Worm (Caenorhabditis elegans) whole organism, L3 larva: ENCODE results near the gene F40G12.6.

Experiments used
- R02D3.7 ChIP-seq: fragments of 150-350 bp; optimal IDR thresholded peaks from 2 replicates; lab custom pipeline; 2014; ENCODE audit warnings: missing biosample characterization, missing genetic modification characterization
- ZK546.5 ChIP-seq: sonication (generic microtip); optimal IDR thresholded peaks from 2 replicates; lab custom pipeline; 2017; ENCODE audit warnings: missing biosample characterization, missing genetic modification characterization
- aly-2 ChIP-seq: fragments of 150-350 bp; optimal IDR thresholded peaks from 2 replicates; lab custom pipeline; 2014; ENCODE audit warnings: missing biosample characterization, missing genetic modification characterization
- ama-1 ChIP-seq: fragments of 150-350 bp; optimal IDR thresholded peaks from 2 replicates; lab custom pipeline; 2018
- ceh-16 ChIP-seq: sonication (generic microtip); optimal IDR thresholded peaks from 2 replicates; lab custom pipeline; 2017; ENCODE audit warnings: missing biosample characterization, missing genetic modification characterization
- ceh-28 ChIP-seq: fragments of 150-350 bp; optimal IDR thresholded peaks from 2 replicates; lab custom pipeline; 2014; ENCODE audit warnings: missing biosample characterization, missing genetic modification reagents, missing genetic modification characterization
- ceh-82 ChIP-seq: fragments of 150-350 bp; optimal IDR thresholded peaks from 2 replicates; lab custom pipeline; 2014; ENCODE audit warnings: missing biosample characterization, missing genetic modification characterization
- ceh-9 ChIP-seq: sonication (generic microtip); optimal IDR thresholded peaks from 2 replicates; lab custom pipeline; 2018; ENCODE audit warnings: missing biosample characterization, missing genetic modification characterization
- daf-12 ChIP-seq: fragments of 150-350 bp; optimal IDR thresholded peaks from 2 replicates; lab custom pipeline; 2014; ENCODE audit warnings: missing biosample characterization, missing genetic modification reagents, missing genetic modification characterization
- egl-27 ChIP-seq: sonication (generic microtip); optimal IDR thresholded peaks from 4 replicates; lab custom pipeline; 2017; ENCODE audit warnings: missing biosample characterization, missing genetic modification reagents, missing genetic modification characterization
- egl-5 ChIP-seq: fragments of 150-350 bp; optimal IDR thresholded peaks from 2 replicates; lab custom pipeline; 2017; ENCODE audit warnings: missing biosample characterization, missing genetic modification reagents, missing genetic modification characterization, inconsistent platforms
- elt-1 ChIP-seq: fragments of 150-350 bp; optimal IDR thresholded peaks from 2 replicates; lab custom pipeline; 2014; ENCODE audit warnings: missing biosample characterization, missing genetic modification characterization
- elt-3 ChIP-seq, 3 experiments: fragments of 150-350 bp in 1 of 3; sonication (generic microtip) in 2 of 3; optimal IDR thresholded peaks; 2 replicates in 2 of 3; 4 replicates in 1 of 3; lab custom pipeline; 2014 to 2017; ENCODE audit warnings: missing biosample characterization in 3 of 3, missing genetic modification characterization in 3 of 3
- eor-1 ChIP-seq, 2 experiments: fragments of 150-350 bp; optimal IDR thresholded peaks; 2 replicates each; lab custom pipeline; 2014 to 2018; ENCODE audit warnings: missing biosample characterization in 2 of 2, missing genetic modification characterization in 2 of 2
- fkh-2 ChIP-seq: fragments of 150-350 bp; optimal IDR thresholded peaks from 2 replicates; lab custom pipeline; 2014; ENCODE audit warnings: missing biosample characterization, missing genetic modification reagents, missing genetic modification characterization
- fos-1 ChIP-seq: fragments of 150-350 bp; optimal IDR thresholded peaks from 2 replicates; lab custom pipeline; 2014; ENCODE audit warnings: missing biosample characterization, missing genetic modification characterization
- jun-1 ChIP-seq: fragments of 150-350 bp; optimal IDR thresholded peaks from 2 replicates; lab custom pipeline; 2014; ENCODE audit warnings: missing biosample characterization, missing genetic modification reagents, missing genetic modification characterization
- lin-15B ChIP-seq: fragments of 150-350 bp; optimal IDR thresholded peaks from 2 replicates; lab custom pipeline; 2014; ENCODE audit warnings: missing biosample characterization, missing genetic modification characterization
- lsy-12 ChIP-seq: sonication (generic microtip); optimal IDR thresholded peaks from 2 replicates; lab custom pipeline; 2016; ENCODE audit warnings: mild to moderate bottlenecking, missing genetic modification characterization, missing compliant biosample characterization
- nfya-1 ChIP-seq: sonication (generic microtip); optimal IDR thresholded peaks from 2 replicates; lab custom pipeline; 2017; ENCODE audit warnings: missing genetic modification characterization, mild to moderate bottlenecking, missing compliant biosample characterization, antibody characterized with exemption, moderate library complexity; ENCODE audit not compliant: insufficient read depth
- nhr-11 ChIP-seq: fragments of 150-350 bp; optimal IDR thresholded peaks from 2 replicates; lab custom pipeline; 2014; ENCODE audit warnings: missing biosample characterization, missing genetic modification characterization
- nhr-12 ChIP-seq: fragments of 150-350 bp; optimal IDR thresholded peaks from 2 replicates; lab custom pipeline; 2014; ENCODE audit warnings: missing biosample characterization, missing genetic modification characterization
- nhr-23 ChIP-seq: fragments of 150-350 bp; optimal IDR thresholded peaks from 2 replicates; lab custom pipeline; 2014; ENCODE audit warnings: missing biosample characterization, missing genetic modification reagents, missing genetic modification characterization
- nhr-237 ChIP-seq: fragments of 150-350 bp; optimal IDR thresholded peaks from 2 replicates; lab custom pipeline; 2014; ENCODE audit warnings: missing biosample characterization, missing genetic modification characterization
- nhr-25 ChIP-seq: sonication (generic microtip); optimal IDR thresholded peaks from 2 replicates; lab custom pipeline; 2017; ENCODE audit warnings: missing biosample characterization, missing genetic modification characterization
- nhr-28 ChIP-seq: fragments of 150-350 bp; optimal IDR thresholded peaks from 2 replicates; lab custom pipeline; 2014; ENCODE audit warnings: missing biosample characterization, missing genetic modification characterization
- nhr-43 ChIP-seq: sonication (generic microtip); optimal IDR thresholded peaks from 2 replicates; lab custom pipeline; 2016; ENCODE audit warnings: mild to moderate bottlenecking, missing genetic modification characterization, missing compliant biosample characterization; ENCODE audit not compliant: poor library complexity, severe bottlenecking
- nhr-76 ChIP-seq: fragments of 150-350 bp; sonication (generic microtip); optimal IDR thresholded peaks from 5 replicates; lab custom pipeline; 2014; ENCODE audit warnings: missing biosample characterization, missing genetic modification characterization
- nhr-77 ChIP-seq: fragments of 150-350 bp; optimal IDR thresholded peaks from 2 replicates; lab custom pipeline; 2014; ENCODE audit warnings: missing biosample characterization, missing genetic modification characterization
- pha-4 ChIP-seq: fragments of 150-350 bp; optimal IDR thresholded peaks from 2 replicates; lab custom pipeline; 2014; ENCODE audit warnings: missing biosample characterization, missing genetic modification reagents, missing genetic modification characterization
- pqm-1 ChIP-seq: fragments of 150-350 bp; optimal IDR thresholded peaks from 2 replicates; lab custom pipeline; 2017; ENCODE audit warnings: missing biosample characterization, missing genetic modification characterization, inconsistent platforms
- sea-2 ChIP-seq: fragments of 150-350 bp; sonication (generic microtip); optimal IDR thresholded peaks from 4 replicates; lab custom pipeline; 2014; ENCODE audit warnings: missing biosample characterization, missing genetic modification reagents, missing genetic modification characterization
- snpc-4 ChIP-seq: fragments of 150-350 bp; optimal IDR thresholded peaks from 2 replicates; lab custom pipeline; 2014; ENCODE audit warnings: missing biosample characterization, missing genetic modification characterization
- tbx-2 ChIP-seq: sonication (generic microtip); optimal IDR thresholded peaks from 2 replicates; lab custom pipeline; 2016; ENCODE audit warnings: mild to moderate bottlenecking, missing genetic modification characterization, missing compliant biosample characterization
- unc-39 ChIP-seq: sonication (generic microtip); optimal IDR thresholded peaks from 4 replicates; lab custom pipeline; 2017; ENCODE audit warnings: missing biosample characterization, missing genetic modification characterization
- zag-1 ChIP-seq: fragments of 150-350 bp; optimal IDR thresholded peaks from 2 replicates; lab custom pipeline; 2014; ENCODE audit warnings: missing biosample characterization, missing genetic modification characterization
- ztf-11 ChIP-seq: fragments of 150-350 bp; optimal IDR thresholded peaks from 2 replicates; lab custom pipeline; 2014; ENCODE audit warnings: missing biosample characterization, missing genetic modification characterization
- ztf-4 ChIP-seq: fragments of 150-350 bp; optimal IDR thresholded peaks from 2 replicates; lab custom pipeline; 2014; ENCODE audit warnings: missing biosample characterization, missing genetic modification characterization

The F40G12.6 gene

DNA sequence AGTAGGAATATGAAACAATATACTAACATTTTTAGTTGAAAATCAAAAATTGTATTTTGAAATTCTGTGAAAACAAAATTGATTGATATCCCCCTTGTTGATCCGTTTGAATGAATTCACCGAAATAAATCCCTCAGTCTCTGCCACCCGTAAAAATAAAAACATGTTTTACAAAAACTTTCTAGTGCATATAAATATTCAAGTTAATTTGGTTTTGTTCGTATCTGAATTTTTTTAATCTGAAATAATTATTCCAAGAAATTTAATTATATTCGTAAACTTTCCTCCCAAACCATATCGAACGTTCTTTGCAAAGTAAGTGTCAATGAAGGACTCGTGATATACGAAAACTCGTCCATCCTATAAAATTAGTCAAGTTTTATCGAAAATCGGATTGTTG, at the start of gene F40G12.6:
TSS of gene F40G12.6 (minus strand) at position 101 of the 400 bp plus-strand sequence.
- TF ChIP-seq ceh-82 (no peak), pha-4 (tag; lab: Kevin White, UChicago) (no peak), nhr-11 (no peak), ZK546.5 (no peak), ceh-28 (tag; lab: Kevin White, UChicago) (no peak), egl-5 (tag; lab: Kevin White, UChicago) (no peak), nhr-25 (no peak), tbx-2 (tag; lab: Kevin White, UChicago) (no peak), sea-2 (GFP tag; lab: Kevin White, UChicago) (no peak), nhr-28 (tag; lab: Kevin White, UChicago) (no peak), elt-1 (tag; lab: Kevin White, UChicago) (no peak), lsy-12 (tag; lab: Kevin White, UChicago) (no peak), ama-1 (lab: Kevin White, UChicago) (no peak), ceh-16 (tag; lab: Kevin White, UChicago) (no peak), jun-1 (no peak), zag-1 (no peak), daf-12 (no peak), aly-2 (no peak), nhr-43 (tag; lab: Kevin White, UChicago) (no peak)

DNA sequence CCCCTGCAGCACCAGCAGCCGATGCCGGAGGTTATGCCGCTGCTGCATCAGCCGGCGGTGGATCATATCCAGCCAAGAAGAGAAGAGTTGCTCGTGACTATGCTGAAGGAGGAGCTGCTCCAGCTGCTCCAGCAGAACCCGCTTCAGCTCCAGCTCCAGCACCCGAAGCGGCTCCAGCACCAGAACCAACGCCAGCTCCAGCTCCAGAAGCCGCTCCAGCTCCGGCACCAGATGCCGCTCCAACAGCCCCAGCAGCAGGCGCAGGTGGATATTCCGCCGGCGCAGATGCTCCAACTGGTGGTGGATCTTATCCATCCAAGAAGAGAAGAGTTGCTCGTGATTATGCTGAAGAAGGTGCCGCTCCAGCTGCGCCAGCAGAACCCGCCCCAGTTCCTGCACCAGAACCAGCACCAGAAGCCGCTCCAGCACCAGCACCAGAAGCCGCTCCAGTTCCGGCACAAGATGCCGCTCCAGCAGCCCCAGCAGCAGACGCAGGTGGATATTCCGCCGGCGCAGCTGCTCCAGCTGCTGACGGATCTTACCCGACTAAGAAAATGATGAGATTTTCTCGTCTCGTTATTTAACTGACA, 47.9 kb upstream of the F40G12.6 start:
- TF ChIP-seq nfya-1 (tag; lab: Kevin White, UChicago), result no peak
- TF ChIP-seq egl-5 (tag; lab: Kevin White, UChicago), result no peak
- no peak for TF ChIP-seq ceh-9 (tag; lab: Kevin White, UChicago)
- TF ChIP-seq jun-1, result no peak
- no peak for TF ChIP-seq ztf-4 (tag; lab: Kevin White, UChicago)
- TF ChIP-seq ceh-28 (tag; lab: Kevin White, UChicago), result no peak
- no peak for TF ChIP-seq lsy-12 (tag; lab: Kevin White, UChicago)
- TF ChIP-seq R02D3.7 (tag; lab: Kevin White, UChicago), result no peak
- no peak for TF ChIP-seq pqm-1 (tag; lab: Kevin White, UChicago)
- no peak for TF ChIP-seq eor-1 (tag; optimal IDR thresholded peaks at IDR 0.05; lab: Kevin White, UChicago)
- no peak for TF ChIP-seq elt-3 (tag; optimal IDR thresholded peaks at IDR 0.05; lab: Kevin White, UChicago)
- no peak for TF ChIP-seq zag-1
- TF ChIP-seq lin-15B (tag; lab: Kevin White, UChicago), result no peak
- TF ChIP-seq unc-39, result no peak

DNA sequence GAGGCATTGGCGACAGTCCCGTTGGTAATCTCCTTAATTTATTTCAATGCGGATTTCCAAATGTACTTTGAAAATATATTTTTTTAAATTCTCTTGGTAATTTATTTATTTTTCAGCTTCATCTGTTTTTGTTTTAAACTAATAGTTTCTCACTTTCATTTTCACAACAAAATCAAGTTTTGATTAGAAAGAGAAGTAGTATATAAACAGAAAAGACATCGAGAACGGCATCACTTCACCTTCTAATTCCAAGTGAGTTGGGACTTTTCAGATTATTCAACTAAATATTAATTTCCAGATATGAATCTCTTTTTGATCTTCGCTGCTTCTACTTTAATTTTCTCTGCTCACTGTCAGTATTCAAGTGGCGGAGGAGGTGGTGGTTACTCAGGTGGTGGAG, 47.3 kb upstream of the F40G12.6 start, which contains the start of gene F47B8.14:
TSS of gene F47B8.14 (plus strand) at position 301 of the 400 bp plus-strand sequence.
- TF ChIP-seq pha-4 (tag; lab: Kevin White, UChicago), result no peak
- TF ChIP-seq aly-2, result no peak
- no peak for TF ChIP-seq snpc-4
- no peak for TF ChIP-seq nhr-76
- TF ChIP-seq nhr-12 (tag; lab: Kevin White, UChicago), result no peak

DNA sequence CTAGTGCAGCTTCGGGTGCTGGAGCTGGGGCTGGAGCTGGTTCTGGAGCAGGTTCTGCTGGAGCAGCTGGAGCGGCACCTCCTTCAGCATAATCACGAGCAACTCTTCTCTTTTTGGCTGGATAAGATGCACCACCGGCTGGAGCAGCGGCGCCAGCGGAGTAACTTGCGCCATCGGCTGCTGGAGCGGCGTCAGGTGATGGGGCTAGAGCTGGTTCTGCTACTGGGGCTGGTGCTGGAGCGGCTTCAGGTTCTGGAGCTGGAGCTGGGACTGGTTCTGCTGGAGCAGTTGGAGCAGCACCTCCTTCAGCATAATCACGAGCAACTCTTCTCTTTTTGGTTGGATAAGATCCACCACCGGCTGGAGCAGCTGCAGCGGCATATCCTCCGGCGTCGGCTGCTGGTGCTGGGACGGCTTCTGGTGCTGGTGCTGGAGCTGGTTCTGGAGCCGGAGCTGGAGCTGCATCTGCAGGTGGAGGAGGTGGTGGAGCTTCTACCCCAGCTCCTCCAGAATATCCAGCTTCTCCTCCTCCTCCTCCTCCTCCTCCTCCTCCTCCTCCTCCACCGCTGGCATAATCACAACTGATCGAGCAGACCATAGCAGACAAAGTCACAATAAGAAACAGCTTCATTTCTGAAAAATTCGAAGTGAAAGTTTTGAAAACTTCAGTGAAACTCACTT, 46.3 kb upstream of the F40G12.6 start, which contains the start of gene F47B8.13:
TSS of gene F47B8.13 (minus strand) at position 631 of the 681 bp plus-strand sequence.
- TF ChIP-seq fos-1 (tag; lab: Kevin White, UChicago), result no peak
- TF ChIP-seq nhr-77, result no peak
- no peak for TF ChIP-seq nhr-28 (tag; lab: Kevin White, UChicago)
- TF ChIP-seq eor-1 (tag; optimal IDR thresholded peaks at IDR 0.05; lab: Kevin White, UChicago), result no peak
- TF ChIP-seq lsy-12 (tag; lab: Kevin White, UChicago), result no peak
- TF ChIP-seq nhr-237 (tag; lab: Kevin White, UChicago), result no peak
- no peak for TF ChIP-seq fkh-2 (tag; lab: Kevin White, UChicago)
- no peak for TF ChIP-seq nhr-23 (tag; lab: Kevin White, UChicago)
- TF ChIP-seq nfya-1 (tag; lab: Kevin White, UChicago), result no peak
- TF ChIP-seq elt-3 (tag; optimal IDR thresholded peaks at IDR 0.05; lab: Kevin White, UChicago), result no peak
- TF ChIP-seq egl-27, result no peak
- no peak for TF ChIP-seq ztf-11 (tag; lab: Kevin White, UChicago)
- TF ChIP-seq nhr-43 (tag; lab: Kevin White, UChicago), result no peak
- no peak for TF ChIP-seq jun-1
